Fruit fly (Drosophila melanogaster) whole organism, embryonic: Measurements from ENCODE around the gene rost.
A peak's percentile ranks its signal among the peaks of the same experiment; 100 is the strongest.

Experiments
- Aef1 ChIP-seq: fragments of 200-800 bp; sonication (Bioruptor generic); IDR thresholded peaks from 3 replicates; pipeline ENCODE4 v1.3.6; 2022; ENCODE audit warnings: missing biosample characterization, missing genetic modification characterization
- Atf3 ChIP-seq: fragments of 200-800 bp; sonication (Bioruptor generic); optimal IDR thresholded peaks from 3 replicates; lab custom pipeline; 2016; ENCODE audit warnings: missing biosample characterization, missing genetic modification characterization
- Awh ChIP-seq: fragments of 200-800 bp; sonication (Bioruptor generic); IDR thresholded peaks from 2 replicates; pipeline ENCODE4, ENCODE4 v1.3.6; 2022; ENCODE audit warnings: missing biosample characterization, missing genetic modification characterization
- B-H1 ChIP-seq: fragments of 200-800 bp; sonication (Bioruptor generic); IDR thresholded peaks from 3 replicates; pipeline ENCODE4 v1.3.6; 2022; ENCODE audit warnings: missing biosample characterization, missing genetic modification characterization
- CG10431 ChIP-seq: fragments of 200-800 bp; sonication (Bioruptor generic); optimal IDR thresholded peaks from 3 replicates; lab custom pipeline; 2018; ENCODE audit warnings: missing biosample characterization, mild to moderate bottlenecking, missing genetic modification characterization
- CG12769 ChIP-seq: fragments of 200-800 bp; sonication (Bioruptor generic); optimal IDR thresholded peaks from 2 replicates; lab custom pipeline; 2019; ENCODE audit warnings: missing biosample characterization, mild to moderate bottlenecking, missing genetic modification characterization, moderate library complexity
- CG13894 ChIP-seq: fragments of 200-800 bp; sonication (Bioruptor generic); optimal IDR thresholded peaks from 3 replicates; lab custom pipeline; 2018; ENCODE audit warnings: missing biosample characterization, mild to moderate bottlenecking, missing genetic modification characterization, moderate library complexity
- CG14860 ChIP-seq: fragments of 200-800 bp; sonication (Bioruptor generic); IDR thresholded peaks from 3 replicates; pipeline ENCODE4 v1.3.6; 2022; ENCODE audit warnings: missing biosample characterization, missing genetic modification characterization; ENCODE audit not compliant: partially characterized antibody
- CG15696 ChIP-seq: fragments of 200-800 bp; sonication (Bioruptor generic); optimal IDR thresholded peaks from 2 replicates; lab custom pipeline; 2019; ENCODE audit warnings: missing biosample characterization, mild to moderate bottlenecking, missing genetic modification characterization, moderate library complexity
- CG17186 ChIP-seq: fragments of 200-800 bp; sonication (Bioruptor generic); optimal IDR thresholded peaks from 3 replicates; lab custom pipeline; 2017; ENCODE audit warnings: missing biosample characterization, missing genetic modification reagents, missing genetic modification characterization
- CG17359 ChIP-seq: fragments of 200-800 bp; sonication (Bioruptor generic); optimal IDR thresholded peaks from 3 replicates; lab custom pipeline; 2018; ENCODE audit warnings: missing biosample characterization, mild to moderate bottlenecking, missing genetic modification characterization, moderate library complexity
- CG17802 ChIP-seq: fragments of 200-800 bp; sonication (Bioruptor generic); optimal IDR thresholded peaks from 2 replicates; lab custom pipeline; 2018; ENCODE audit warnings: missing biosample characterization, mild to moderate bottlenecking, missing genetic modification characterization, moderate library complexity
- CG17912 ChIP-seq: fragments of 200-800 bp; sonication (Bioruptor generic); optimal IDR thresholded peaks from 2 replicates; lab custom pipeline; 2018; ENCODE audit warnings: missing biosample characterization, mild to moderate bottlenecking, missing genetic modification characterization
- CG31224 ChIP-seq: fragments of 200-800 bp; sonication (Bioruptor generic); IDR thresholded peaks from 2 replicates; pipeline ENCODE4 v1.3.6; 2022; ENCODE audit warnings: missing biosample characterization, missing genetic modification characterization
- CG32767 ChIP-seq: fragments of 200-800 bp; sonication (Bioruptor generic); IDR thresholded peaks from 2 replicates; pipeline ENCODE4 v1.3.6; 2022; ENCODE audit warnings: missing biosample characterization, missing genetic modification characterization
- CG4424 ChIP-seq: fragments of 200-800 bp; sonication (Bioruptor generic); optimal IDR thresholded peaks from 3 replicates; lab custom pipeline; 2016; ENCODE audit warnings: missing biosample characterization, missing genetic modification characterization
- CG4617 ChIP-seq: fragments of 200-800 bp; sonication (Bioruptor generic); optimal IDR thresholded peaks from 3 replicates; lab custom pipeline; 2016; ENCODE audit warnings: missing biosample characterization, missing genetic modification characterization, borderline replicate concordance
- CG4707 ChIP-seq: fragments of 200-800 bp; sonication (Bioruptor generic); optimal IDR thresholded peaks from 2 replicates; lab custom pipeline; 2018; ENCODE audit warnings: missing biosample characterization, mild to moderate bottlenecking, missing genetic modification characterization, moderate library complexity
- CG4730 ChIP-seq: fragments of 200-800 bp; sonication (Bioruptor generic); IDR thresholded peaks from 2 replicates; pipeline ENCODE4 v1.3.6; 2022; ENCODE audit warnings: missing biosample characterization, missing genetic modification characterization
- CG6854 ChIP-seq: fragments of 200-800 bp; sonication (Bioruptor generic); optimal IDR thresholded peaks from 3 replicates; lab custom pipeline; 2017; ENCODE audit warnings: missing biosample characterization, mild to moderate bottlenecking, missing genetic modification characterization
- CG8089 ChIP-seq: fragments of 200-800 bp; sonication (Bioruptor generic); optimal IDR thresholded peaks from 3 replicates; lab custom pipeline; 2016; ENCODE audit warnings: missing biosample characterization, missing genetic modification characterization
- CG8388 ChIP-seq: fragments of 200-800 bp; sonication (Bioruptor generic); optimal IDR thresholded peaks from 2 replicates; lab custom pipeline; 2019; ENCODE audit warnings: missing biosample characterization, mild to moderate bottlenecking, missing genetic modification characterization, moderate library complexity
- CG8924 ChIP-seq: fragments of 200-800 bp; optimal IDR thresholded peaks from 3 replicates; lab custom pipeline; 2019; ENCODE audit warnings: missing biosample characterization, mild to moderate bottlenecking, missing genetic modification characterization, moderate library complexity
- CG9817 ChIP-seq: fragments of 200-800 bp; sonication (Bioruptor generic); optimal IDR thresholded peaks from 2 replicates; lab custom pipeline; 2018; ENCODE audit warnings: missing biosample characterization, mild to moderate bottlenecking, missing genetic modification characterization, moderate library complexity
- Chrac-16 ChIP-seq: fragments of 200-800 bp; sonication (Bioruptor generic); optimal IDR thresholded peaks from 3 replicates; lab custom pipeline; 2016; ENCODE audit warnings: missing biosample characterization, missing genetic modification characterization
- Drgx ChIP-seq: fragments of 200-800 bp; sonication (Bioruptor generic); IDR thresholded peaks from 2 replicates; pipeline ENCODE4 v1.3.6; 2022; ENCODE audit warnings: missing biosample characterization, missing genetic modification characterization
- Ets97D ChIP-seq: fragments of 200-800 bp; sonication (Bioruptor generic); optimal IDR thresholded peaks from 3 replicates; lab custom pipeline; 2016; ENCODE audit warnings: missing biosample characterization, missing genetic modification characterization
- H15 ChIP-seq: fragments of 200-800 bp; sonication (Bioruptor generic); IDR thresholded peaks from 3 replicates; pipeline ENCODE4 v1.3.6; 2022; ENCODE audit warnings: missing biosample characterization, missing genetic modification characterization
- Mes4 ChIP-seq: fragments of 200-800 bp; sonication (Bioruptor generic); optimal IDR thresholded peaks from 2 replicates; lab custom pipeline; 2016; ENCODE audit warnings: missing biosample characterization, missing genetic modification characterization
- NC2α ChIP-seq: fragments of 200-800 bp; sonication (Bioruptor generic); optimal IDR thresholded peaks from 2 replicates; lab custom pipeline; 2016; ENCODE audit warnings: missing biosample characterization, missing genetic modification characterization
- Spps ChIP-seq: fragments of 200-800 bp; sonication (Bioruptor generic); optimal IDR thresholded peaks from 2 replicates; lab custom pipeline; 2018; ENCODE audit warnings: missing biosample characterization, mild to moderate bottlenecking, missing genetic modification characterization
- Xrp1 ChIP-seq: fragments of 200-800 bp; sonication (Bioruptor generic); IDR thresholded peaks from 2 replicates; pipeline ENCODE4 v1.3.6; 2022; ENCODE audit warnings: missing biosample characterization, missing genetic modification characterization
- ara ChIP-seq: fragments of 200-800 bp; sonication (Bioruptor generic); IDR thresholded peaks from 2 replicates; pipeline ENCODE4 v1.3.6; 2022; ENCODE audit warnings: missing biosample characterization, missing genetic modification characterization
- bcd ChIP-seq: fragments of 200-800 bp; sonication (Bioruptor generic); optimal IDR thresholded peaks from 2 replicates; lab custom pipeline; 2017; ENCODE audit warnings: missing biosample characterization, mild to moderate bottlenecking, missing genetic modification characterization
- caup ChIP-seq: fragments of 200-800 bp; sonication (Bioruptor generic); optimal IDR thresholded peaks from 3 replicates; lab custom pipeline; 2017; ENCODE audit warnings: missing biosample characterization, mild to moderate bottlenecking, missing genetic modification characterization, moderate library complexity; ENCODE audit not compliant: severe bottlenecking
- dan ChIP-seq: fragments of 200-800 bp; sonication (Bioruptor generic); IDR thresholded peaks from 2 replicates; pipeline ENCODE4 v1.3.6; 2022; ENCODE audit warnings: missing biosample characterization, missing genetic modification characterization
- danr ChIP-seq: fragments of 200-800 bp; sonication (Bioruptor generic); IDR thresholded peaks from 2 replicates; pipeline ENCODE4 v1.3.6; 2022; ENCODE audit warnings: missing biosample characterization, missing genetic modification characterization
- dmrt99B ChIP-seq: fragments of 200-800 bp; sonication (Bioruptor generic); optimal IDR thresholded peaks from 2 replicates; lab custom pipeline; 2018; ENCODE audit warnings: missing biosample characterization, mild to moderate bottlenecking, missing genetic modification characterization, moderate library complexity
- fd64A ChIP-seq: fragments of 200-800 bp; sonication (Bioruptor generic); optimal IDR thresholded peaks from 3 replicates; lab custom pipeline; 2018; ENCODE audit warnings: missing biosample characterization, mild to moderate bottlenecking, missing genetic modification characterization
- fu2 ChIP-seq: fragments of 200-800 bp; sonication (Bioruptor generic); optimal IDR thresholded peaks from 2 replicates; lab custom pipeline; 2016; ENCODE audit warnings: missing biosample characterization, missing genetic modification characterization
- gce ChIP-seq: fragments of 200-800 bp; sonication (Bioruptor generic); IDR thresholded peaks from 3 replicates; pipeline ENCODE4 v1.3.6; 2022; ENCODE audit warnings: missing biosample characterization, missing genetic modification characterization
- gcm2 ChIP-seq: fragments of 200-800 bp; sonication (Bioruptor generic); optimal IDR thresholded peaks from 2 replicates; lab custom pipeline; 2016; ENCODE audit warnings: missing biosample characterization, missing genetic modification characterization
- gem ChIP-seq: fragments of 200-800 bp; sonication (Bioruptor generic); optimal IDR thresholded peaks from 2 replicates; lab custom pipeline; 2019; ENCODE audit warnings: missing biosample characterization, mild to moderate bottlenecking, missing genetic modification characterization, moderate library complexity
- ind ChIP-seq: fragments of 200-800 bp; sonication (Bioruptor generic); optimal IDR thresholded peaks from 3 replicates; lab custom pipeline; 2016; ENCODE audit warnings: missing biosample characterization, missing genetic modification characterization
- kah ChIP-seq: fragments of 200-800 bp; sonication (Bioruptor generic); optimal IDR thresholded peaks from 2 replicates; lab custom pipeline; 2018; ENCODE audit warnings: missing biosample characterization, mild to moderate bottlenecking, missing genetic modification characterization
- lov ChIP-seq, 2 experiments: fragments of 200-800 bp in 1 of 2; fragments of >200 bp in 1 of 2; sonication (Bioruptor generic) in 1 of 2; IDR thresholded peaks in 1 of 2; optimal IDR thresholded peaks in 1 of 2; 2 replicates in 1 of 2; 3 replicates in 1 of 2; pipeline versions ENCODE4 v1.3.6 to Lab custom; 2017 to 2022; ENCODE audit warnings: missing biosample characterization in 1 of 2, missing genetic modification characterization in 1 of 2
- maf-S ChIP-seq: fragments of 200-800 bp; sonication (Bioruptor generic); optimal IDR thresholded peaks from 2 replicates; lab custom pipeline; 2016; ENCODE audit warnings: missing biosample characterization, missing genetic modification characterization
- nmo ChIP-seq: fragments of 200-800 bp; sonication (Bioruptor generic); optimal IDR thresholded peaks from 2 replicates; lab custom pipeline; 2018; ENCODE audit warnings: missing biosample characterization, mild to moderate bottlenecking, missing genetic modification characterization, moderate library complexity
- prd ChIP-seq, 3 experiments: fragments of >200 bp in 2 of 3; fragments of 200-800 bp in 1 of 3; sonication (Bioruptor generic) in 1 of 3; optimal IDR thresholded peaks in 2 of 3; IDR thresholded peaks in 1 of 3; 2 replicates in 2 of 3; 3 replicates in 1 of 3; pipeline versions ENCODE4 v1.3.6 to Lab custom; 2017 to 2022; ENCODE audit warnings: missing biosample characterization in 1 of 3, missing genetic modification characterization in 1 of 3
- sd ChIP-seq: fragments of 200-800 bp; sonication (Bioruptor generic); optimal IDR thresholded peaks from 3 replicates; lab custom pipeline; 2018; ENCODE audit warnings: missing biosample characterization, mild to moderate bottlenecking, missing genetic modification characterization, moderate library complexity
- zfh2 ChIP-seq: fragments of 200-800 bp; sonication (Bioruptor generic); optimal IDR thresholded peaks from 2 replicates; lab custom pipeline; 2016; ENCODE audit warnings: missing biosample characterization, missing genetic modification characterization

rost gene

DNA sequence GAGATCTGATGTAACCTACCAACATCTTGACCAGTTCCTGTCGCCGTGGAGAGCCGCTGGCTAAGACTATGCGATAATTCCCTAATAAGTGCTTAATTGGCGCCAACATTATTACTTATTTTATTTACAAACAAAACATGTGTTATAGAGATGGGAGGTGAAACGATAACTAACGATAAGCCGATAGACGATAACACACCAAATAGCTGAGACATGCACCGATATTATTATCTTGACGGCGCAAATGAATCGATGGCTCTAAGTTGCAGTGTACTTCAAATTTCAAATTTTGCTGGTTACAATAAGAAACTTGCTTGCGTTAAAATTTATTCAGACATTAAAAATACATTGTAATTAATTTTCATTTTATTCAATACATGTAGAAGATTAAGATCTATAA is 46.2 kb downstream of the rost start, which contains the start of gene CG9515 (continued):
- TF ChIP-seq gem (tag; lab: Kevin White, UChicago) (no peak), Ets97D (GFP tag; lab: Kevin White, UChicago) (peak; percentile 66), CG4617 (peak; percentile 15), maf-S (GFP tag; lab: Kevin White, UChicago) (no peak), Xrp1 (GFP tag; lab: Robert Waterston, UW) (no peak), CG12769 (peak; percentile 14), sd (tag; lab: Kevin White, UChicago) (no peak), caup (GFP tag; lab: Kevin White, UChicago) (no peak), ind (GFP tag; lab: Kevin White, UChicago) (no peak), Atf3 (GFP tag; lab: Kevin White, UChicago) (no peak), CG6854 (GFP tag; lab: Kevin White, UChicago) (no peak), bcd (GFP tag; lab: Kevin White, UChicago) (no peak), zfh2 (GFP tag; lab: Kevin White, UChicago) (no peak), CG32767 (GFP tag; lab: Robert Waterston, UW) (no peak), NC2α (no peak), ara (GFP tag; lab: Robert Waterston, UW) (no peak), CG13894 (tag; lab: Kevin White, UChicago) (no peak), CG15696 (no peak), CG9817 (no peak), Aef1 (no peak), nmo (GFP tag; lab: Kevin White, UChicago) (peak; percentile 34), CG8089 (GFP tag; lab: Kevin White, UChicago) (no peak), lov (optimal IDR thresholded peaks at IDR 0.05; lab: Kevin White, UChicago) (no peak), lov (GFP tag; IDR thresholded peaks at IDR 0.05; lab: Robert Waterston, UW) (no peak), B-H1 (GFP tag; lab: Robert Waterston, UW) (no peak), Drgx (GFP tag; lab: Robert Waterston, UW) (no peak), H15 (no peak), CG17359 (tag; lab: Kevin White, UChicago) (no peak), Spps (tag; lab: Kevin White, UChicago) (no peak), dmrt99B (no peak), CG10431 (no peak), fd64A (GFP tag; lab: Kevin White, UChicago) (no peak), CG4707 (no peak), danr (no peak), Awh (no peak), CG4424 (GFP tag; lab: Kevin White, UChicago) (no peak), CG31224 (no peak), Mes4 (no peak), CG14860 (peak; percentile 93), CG17802 (no peak), CG17912 (no peak), dan (no peak), gcm2 (no peak), CG17186 (peak; percentile 78), Chrac-16 (no peak), CG4730 (GFP tag; lab: Robert Waterston, UW) (no peak), kah (GFP tag; lab: Kevin White, UChicago) (no peak), fu2 (no peak), prd (optimal IDR thresholded peaks at IDR 0.05; lab: Kevin White, UChicago) (no peak), prd (GFP tag; IDR thresholded peaks at IDR 0.05; lab: Robert Waterston, UW) (no peak), CG8924 (tag; lab: Kevin White, UChicago) (no peak), CG8388 (GFP tag; lab: Kevin White, UChicago) (no peak), gce (GFP tag; lab: Robert Waterston, UW) (no peak)
